Fruit fly (Drosophila melanogaster) whole organism, embryonic: ENCODE measurements around the gene CG14961.

ENCODE experiments used
- Atf-2 ChIP-seq: fragments of 200-800 bp; sonication (Bioruptor generic); optimal IDR thresholded peaks from 2 replicates; lab custom pipeline; 2016; ENCODE audit warnings: missing biosample characterization, missing genetic modification characterization
- B-H1 ChIP-seq: fragments of 200-800 bp; sonication (Bioruptor generic); IDR thresholded peaks from 3 replicates; pipeline ENCODE4 v1.3.6; 2022; ENCODE audit warnings: missing biosample characterization, missing genetic modification characterization
- CG12071 ChIP-seq: fragments of 200-800 bp; sonication (Bioruptor generic); optimal IDR thresholded peaks from 3 replicates; lab custom pipeline; 2018; ENCODE audit warnings: missing biosample characterization, mild to moderate bottlenecking, missing genetic modification characterization
- CG12769 ChIP-seq: fragments of 200-800 bp; sonication (Bioruptor generic); optimal IDR thresholded peaks from 2 replicates; lab custom pipeline; 2019; ENCODE audit warnings: missing biosample characterization, mild to moderate bottlenecking, missing genetic modification characterization, moderate library complexity
- CG15073 ChIP-seq: fragments of 200-800 bp; sonication (Bioruptor generic); optimal IDR thresholded peaks from 2 replicates; lab custom pipeline; 2016; ENCODE audit warnings: missing biosample characterization, missing genetic modification characterization
- CG1602 ChIP-seq: fragments of 200-800 bp; sonication (Bioruptor generic); optimal IDR thresholded peaks from 3 replicates; lab custom pipeline; 2016; ENCODE audit warnings: missing biosample characterization, missing genetic modification characterization
- CG16813 ChIP-seq: fragments of 200-800 bp; sonication (Bioruptor generic); IDR thresholded peaks from 3 replicates; pipeline ENCODE4 v1.3.6; 2022; ENCODE audit warnings: missing biosample characterization, missing genetic modification characterization; ENCODE audit not compliant: partially characterized antibody
- CG2202 ChIP-seq: fragments of 200-800 bp; sonication (Bioruptor generic); optimal IDR thresholded peaks from 2 replicates; lab custom pipeline; 2018; ENCODE audit warnings: missing biosample characterization, mild to moderate bottlenecking, missing genetic modification characterization
- CG2678 ChIP-seq: fragments of 200-800 bp; sonication (Bioruptor generic); optimal IDR thresholded peaks from 3 replicates; lab custom pipeline; 2019; ENCODE audit warnings: missing biosample characterization, mild to moderate bottlenecking, missing genetic modification characterization, moderate library complexity
- CG31365 ChIP-seq: fragments of 200-800 bp; sonication (Bioruptor generic); optimal IDR thresholded peaks from 2 replicates; lab custom pipeline; 2018; ENCODE audit warnings: missing biosample characterization, mild to moderate bottlenecking, missing genetic modification characterization
- CG3281 ChIP-seq: fragments of 200-800 bp; sonication (Bioruptor generic); optimal IDR thresholded peaks from 3 replicates; lab custom pipeline; 2017; ENCODE audit warnings: missing biosample characterization, mild to moderate bottlenecking, missing genetic modification characterization
- CG43689 ChIP-seq: fragments of 200-800 bp; sonication (Bioruptor generic); IDR thresholded peaks from 2 replicates; pipeline ENCODE4 v1.3.6; 2022; ENCODE audit warnings: missing biosample characterization, missing genetic modification characterization
- CG4730 ChIP-seq: fragments of 200-800 bp; sonication (Bioruptor generic); IDR thresholded peaks from 2 replicates; pipeline ENCODE4 v1.3.6; 2022; ENCODE audit warnings: missing biosample characterization, missing genetic modification characterization
- CG6683 ChIP-seq: fragments of 200-800 bp; sonication (Bioruptor generic); optimal IDR thresholded peaks from 2 replicates; lab custom pipeline; 2017; ENCODE audit warnings: missing biosample characterization, mild to moderate bottlenecking, missing genetic modification characterization, missing genetic modification reagents
- CG6689 ChIP-seq: fragments of 200-800 bp; sonication (Bioruptor generic); IDR thresholded peaks from 2 replicates; pipeline ENCODE4 v1.3.6; 2022; ENCODE audit warnings: missing biosample characterization, missing genetic modification characterization
- CG9876 ChIP-seq: fragments of 200-800 bp; sonication (Bioruptor generic); optimal IDR thresholded peaks from 2 replicates; lab custom pipeline; 2016; ENCODE audit warnings: missing biosample characterization, missing genetic modification characterization
- CG9932 ChIP-seq: fragments of 200-800 bp; sonication (Bioruptor generic); IDR thresholded peaks from 2 replicates; pipeline ENCODE4 v1.3.6; 2022; ENCODE audit warnings: missing biosample characterization, missing genetic modification characterization
- Chrac-16 ChIP-seq: fragments of 200-800 bp; sonication (Bioruptor generic); optimal IDR thresholded peaks from 3 replicates; lab custom pipeline; 2016; ENCODE audit warnings: missing biosample characterization, missing genetic modification characterization
- CoRest ChIP-seq: fragments of 200-800 bp; sonication (Bioruptor generic); optimal IDR thresholded peaks from 3 replicates; lab custom pipeline; 2018; ENCODE audit warnings: missing biosample characterization, mild to moderate bottlenecking, missing genetic modification characterization, moderate library complexity
- Doc3 ChIP-seq: fragments of 200-800 bp; sonication (Bioruptor generic); IDR thresholded peaks from 3 replicates; pipeline ENCODE4 v1.3.6; 2022; ENCODE audit warnings: missing biosample characterization, missing genetic modification characterization; ENCODE audit not compliant: partially characterized antibody
- Dref ChIP-seq: fragments of 200-800 bp; sonication (Bioruptor generic); IDR thresholded peaks from 2 replicates; pipeline ENCODE4 v1.3.6; 2022; ENCODE audit warnings: missing biosample characterization, missing genetic modification characterization
- Fer2 ChIP-seq: fragments of 200-800 bp; sonication (Bioruptor generic); optimal IDR thresholded peaks from 2 replicates; lab custom pipeline; 2018; ENCODE audit warnings: missing biosample characterization, mild to moderate bottlenecking, missing genetic modification characterization, moderate library complexity
- Gug ChIP-seq: fragments of 200-800 bp; sonication (Bioruptor generic); IDR thresholded peaks from 4 replicates; pipeline ENCODE4 v1.3.6; 2022; ENCODE audit warnings: missing biosample characterization, missing genetic modification characterization
- Hr78 ChIP-seq, 2 experiments: fragments of 200-800 bp in 1 of 2; fragments of >200 bp in 1 of 2; sonication (Bioruptor generic) in 1 of 2; optimal IDR thresholded peaks; 2 replicates each; lab custom pipeline; 2017 to 2019; ENCODE audit warnings: missing biosample characterization in 2 of 2, missing genetic modification characterization in 2 of 2, mild to moderate bottlenecking in 1 of 2, moderate library complexity in 1 of 2
- Jarid2 ChIP-seq: fragments of 200-800 bp; sonication (Bioruptor generic); optimal IDR thresholded peaks from 3 replicates; lab custom pipeline; 2017; ENCODE audit warnings: mild to moderate bottlenecking, missing biosample characterization, missing genetic modification reagents, missing genetic modification characterization
- MBD-R2 ChIP-seq: fragments of 200-800 bp; sonication (Bioruptor generic); IDR thresholded peaks from 2 replicates; pipeline ENCODE4 v1.3.6; 2022; ENCODE audit warnings: missing biosample characterization, missing genetic modification characterization
- Mad ChIP-seq: fragments of 200-800 bp; sonication (Bioruptor generic); optimal IDR thresholded peaks from 2 replicates; lab custom pipeline; 2016; ENCODE audit warnings: missing biosample characterization, missing genetic modification characterization
- NfI ChIP-seq: fragments of 200-800 bp; sonication (Bioruptor generic); optimal IDR thresholded peaks from 3 replicates; lab custom pipeline; 2018; ENCODE audit warnings: missing biosample characterization, mild to moderate bottlenecking, missing genetic modification characterization, moderate library complexity
- Poxn ChIP-seq: fragments of 200-800 bp; sonication (Bioruptor generic); IDR thresholded peaks from 2 replicates; pipeline ENCODE4 v1.3.6; 2022; ENCODE audit warnings: missing biosample characterization, missing genetic modification characterization
- Scr ChIP-seq: fragments of 200-800 bp; sonication (Bioruptor generic); IDR thresholded peaks from 2 replicates; pipeline ENCODE4 v1.3.6; 2022; ENCODE audit warnings: missing biosample characterization, missing genetic modification characterization; ENCODE audit not compliant: partially characterized antibody
- Stat92E ChIP-seq, 3 experiments: fragments of >200 bp in 2 of 3; fragments of 200-800 bp in 1 of 3; sonication (Bioruptor generic) in 1 of 3; optimal IDR thresholded peaks; 2 replicates each; lab custom pipeline; 2017 to 2019; ENCODE audit warnings: missing biosample characterization in 3 of 3, missing genetic modification characterization in 3 of 3, mild to moderate bottlenecking in 1 of 3, moderate library complexity in 1 of 3
- TFAM ChIP-seq: fragments of 200-800 bp; sonication (Bioruptor generic); optimal IDR thresholded peaks from 2 replicates; lab custom pipeline; 2017; ENCODE audit warnings: missing biosample characterization, missing genetic modification characterization, inconsistent platforms
- ato ChIP-seq: fragments of 200-800 bp; sonication (Bioruptor generic); IDR thresholded peaks from 2 replicates; pipeline ENCODE4 v1.3.6; 2022; ENCODE audit warnings: missing biosample characterization, missing genetic modification characterization; ENCODE audit not compliant: partially characterized antibody
- cad ChIP-seq: fragments of >200 bp; optimal IDR thresholded peaks from 2 replicates; lab custom pipeline; 2017; ENCODE audit warnings: missing biosample characterization, missing genetic modification characterization
- dimm ChIP-seq: fragments of 200-800 bp; sonication (Bioruptor generic); IDR thresholded peaks from 2 replicates; pipeline ENCODE4 v1.3.6; 2022; ENCODE audit warnings: missing biosample characterization, missing genetic modification characterization
- dpn ChIP-seq, 2 experiments: fragments of 200-800 bp; sonication (Bioruptor generic); optimal IDR thresholded peaks; 3 replicates each; lab custom pipeline; 2016; ENCODE audit warnings: missing biosample characterization in 2 of 2, missing genetic modification characterization in 2 of 2
- dysf ChIP-seq: fragments of 200-800 bp; sonication (Bioruptor generic); IDR thresholded peaks from 3 replicates; pipeline ENCODE4 v1.3.6; 2022; ENCODE audit warnings: missing biosample characterization, missing genetic modification characterization
- en ChIP-seq: fragments of 200-800 bp; sonication (Bioruptor generic); optimal IDR thresholded peaks from 2 replicates; lab custom pipeline; 2016; ENCODE audit warnings: missing biosample characterization, missing genetic modification characterization
- ftz-f1 ChIP-seq: fragments of 200-800 bp; sonication (Bioruptor generic); optimal IDR thresholded peaks from 2 replicates; lab custom pipeline; 2016; ENCODE audit warnings: missing biosample characterization, missing genetic modification characterization
- gfzf ChIP-seq: fragments of 200-800 bp; sonication (Bioruptor generic); optimal IDR thresholded peaks from 2 replicates; lab custom pipeline; 2016; ENCODE audit warnings: missing biosample characterization, mild to moderate bottlenecking, missing genetic modification characterization, moderate library complexity
- odd ChIP-seq: fragments of 200-800 bp; sonication (Bioruptor generic); optimal IDR thresholded peaks from 2 replicates; lab custom pipeline; 2017; ENCODE audit warnings: missing biosample characterization, mild to moderate bottlenecking, missing genetic modification characterization
- pho ChIP-seq: fragments of 200-800 bp; sonication (Bioruptor generic); optimal IDR thresholded peaks from 2 replicates; lab custom pipeline; 2016; ENCODE audit warnings: missing biosample characterization, missing genetic modification characterization
- pros ChIP-seq: fragments of 200-800 bp; sonication (Bioruptor generic); optimal IDR thresholded peaks from 3 replicates; lab custom pipeline; 2019; ENCODE audit warnings: missing biosample characterization, mild to moderate bottlenecking, missing genetic modification characterization, moderate library complexity
- sens-2 ChIP-seq: fragments of 200-800 bp; sonication (Bioruptor generic); IDR thresholded peaks from 2 replicates; pipeline ENCODE4 v1.3.6; 2022; ENCODE audit warnings: missing biosample characterization, missing genetic modification characterization
- sug ChIP-seq: fragments of 200-800 bp; optimal IDR thresholded peaks from 2 replicates; lab custom pipeline; 2019; ENCODE audit warnings: missing biosample characterization, mild to moderate bottlenecking, missing genetic modification characterization, moderate library complexity
- unpg ChIP-seq: fragments of 200-800 bp; sonication (Bioruptor generic); optimal IDR thresholded peaks from 3 replicates; lab custom pipeline; 2018; ENCODE audit warnings: missing biosample characterization, mild to moderate bottlenecking, missing genetic modification characterization, moderate library complexity
- zen ChIP-seq: fragments of 200-800 bp; sonication (Bioruptor generic); optimal IDR thresholded peaks from 3 replicates; lab custom pipeline; 2018; ENCODE audit warnings: missing biosample characterization, mild to moderate bottlenecking, missing genetic modification characterization, moderate library complexity

Gene CG14961

DNA sequence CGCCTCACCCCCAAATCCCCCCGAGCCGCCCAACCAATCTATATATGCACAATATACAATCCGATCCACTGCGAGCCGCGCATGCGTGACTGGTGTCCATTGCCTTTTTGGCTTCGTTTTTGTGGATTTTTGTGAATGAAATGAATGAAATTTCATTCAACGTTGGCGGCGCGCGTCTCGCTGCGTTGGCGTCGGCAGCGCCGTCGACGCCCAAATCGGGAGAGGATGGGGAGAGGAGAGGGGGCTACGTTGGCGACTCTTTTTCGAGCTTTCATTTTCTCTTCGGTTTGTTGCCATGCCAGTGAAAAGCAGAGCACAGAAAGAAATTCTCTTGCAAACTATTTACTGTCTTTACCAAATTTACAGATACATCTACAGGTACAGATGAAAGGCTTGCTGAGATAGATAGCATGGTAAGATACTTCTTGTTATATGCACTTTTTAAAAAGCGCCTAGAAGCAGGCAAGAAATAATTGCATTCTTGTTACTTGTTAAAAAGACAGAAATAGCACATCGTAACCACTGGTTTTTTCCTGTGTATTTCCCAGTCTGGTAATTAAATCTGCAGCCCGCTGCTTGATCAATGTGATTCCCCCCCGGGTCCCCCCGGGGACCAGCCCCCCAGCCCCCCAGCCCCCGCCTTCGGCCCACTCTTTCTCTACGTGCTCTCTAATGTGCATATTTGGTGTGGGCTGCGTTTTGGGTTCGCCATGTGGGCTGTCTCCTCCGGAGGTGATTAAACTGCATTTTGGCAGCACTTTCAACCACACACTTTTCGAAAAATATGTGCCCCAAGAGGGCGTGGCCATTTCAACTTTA is 50.6 kb downstream of the CG14961 start (continued):
- TF ChIP-seq pho = no peak
- TF ChIP-seq CG16813 = no peak
- TF ChIP-seq Atf-2 (GFP tag; lab: Kevin White, UChicago) = no peak
- TF ChIP-seq CG1602 (GFP tag; lab: Kevin White, UChicago) = peak; percentile 9
- TF ChIP-seq NfI (GFP tag; lab: Kevin White, UChicago) = peak; percentile 34
- no peak for TF ChIP-seq CG9876
- TF ChIP-seq CG2202 (tag; lab: Kevin White, UChicago) = no peak
- TF ChIP-seq Stat92E (GFP tag; optimal IDR thresholded peaks at IDR 0.05; lab: Kevin White, UChicago) = peak in 1 of 3 experiments; percentile 51
- TF ChIP-seq dysf = peak; percentile 45; the same call in 1 of the 3 replicates
- TF ChIP-seq Scr (GFP tag; lab: Robert Waterston, UW) = peak; percentile 10; the same call in 1 of the 2 replicates
- TF ChIP-seq Doc3 (GFP tag; lab: Robert Waterston, UW) = no peak
- no peak for TF ChIP-seq ato (GFP tag; lab: Robert Waterston, UW)
- TF ChIP-seq CG15073 (GFP tag; lab: Kevin White, UChicago) = no peak
- no peak for TF ChIP-seq TFAM
- no peak for TF ChIP-seq CG43689 (GFP tag; lab: Robert Waterston, UW)
- TF ChIP-seq gfzf = no peak
- 0 out of 2 replicates have a peak, but pooled peaks have one; percentile 11 for TF ChIP-seq CG4730 (GFP tag; lab: Robert Waterston, UW)

DNA sequence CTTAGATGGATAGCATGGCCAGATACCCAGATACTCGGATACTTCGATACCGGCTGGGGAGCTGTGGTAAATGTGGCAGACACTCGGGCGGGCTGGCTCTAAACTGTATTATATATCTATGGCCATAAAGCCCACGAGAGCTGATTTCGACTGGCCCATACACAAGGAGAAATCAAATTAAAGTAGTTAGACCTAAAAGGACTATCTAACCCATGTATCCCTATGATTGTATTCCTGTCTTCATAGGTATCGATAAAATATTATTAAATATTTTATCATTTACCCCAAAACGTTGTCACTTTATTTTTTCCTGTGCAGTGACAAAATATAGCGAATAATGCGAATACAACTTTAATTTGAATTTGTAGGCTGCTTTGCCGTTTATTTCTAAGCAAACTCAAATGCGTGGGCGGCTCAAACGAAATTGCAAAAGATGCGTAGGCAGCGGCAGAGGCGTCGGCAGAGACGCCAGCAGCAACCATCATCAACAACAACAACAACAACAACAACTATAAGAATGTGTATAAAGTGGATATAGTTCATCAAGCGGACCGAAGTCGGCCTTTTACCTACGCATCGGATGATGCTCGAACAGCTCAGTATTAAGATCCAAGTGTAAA is 52.1 kb downstream of the CG14961 start:
- TF ChIP-seq MBD-R2 (GFP tag; lab: Robert Waterston, UW) (no peak), dimm (GFP tag; lab: Robert Waterston, UW) (peak; percentile 11; the same call in 1 of the 2 replicates), sens-2 (GFP tag; lab: Robert Waterston, UW) (no peak), CG2678 (tag; lab: Kevin White, UChicago) (peak; percentile 57), CoRest (tag; lab: Kevin White, UChicago) (peak; percentile 27), CG31365 (tag; lab: Kevin White, UChicago) (peak; percentile 4), cad (GFP tag; lab: Kevin White, UChicago) (no peak), Fer2 (peak; percentile 9), Hr78 (GFP tag; optimal IDR thresholded peaks at IDR 0.05; lab: Kevin White, UChicago) (no peak), en (no peak), Poxn (GFP tag; lab: Robert Waterston, UW) (0 out of 2 replicates have a peak, but pooled peaks have one; percentile 10), CG3281 (peak; percentile 44), zen (no peak), Chrac-16 (peak; percentile 32), dpn (GFP tag; optimal IDR thresholded peaks at IDR 0.05; lab: Kevin White, UChicago) (peak; percentile 6 to 17), odd (GFP tag; lab: Kevin White, UChicago) (no peak), CG6683 (GFP tag; lab: Kevin White, UChicago) (no peak), Jarid2 (peak; percentile 12), CG9932 (GFP tag; lab: Robert Waterston, UW) (peak; percentile 78), sug (tag; lab: Kevin White, UChicago) (no peak), Dref (GFP tag; lab: Robert Waterston, UW) (no peak), Gug (0 out of 4 replicates have a peak, but pooled peaks have one; percentile 23), unpg (GFP tag; lab: Kevin White, UChicago) (peak; percentile 69), CG12769 (tag; lab: Kevin White, UChicago) (peak; percentile 62), ftz-f1 (GFP tag; lab: Kevin White, UChicago) (no peak), B-H1 (peak; percentile 61; the same call in 2 of the 3 replicates), CG12071 (GFP tag; lab: Kevin White, UChicago) (peak; percentile 33), Mad (GFP tag; lab: Kevin White, UChicago) (peak; percentile 8), CG6689 (peak; percentile 45), pros (GFP tag; lab: Kevin White, UChicago) (no peak)
